Worm (Caenorhabditis elegans) whole organism, L3 larva: ENCODE data around the gene F20D1.22.

Experiments
- ama-1 ChIP-seq: fragments of 150-350 bp; optimal IDR thresholded peaks from 2 replicates; lab custom pipeline; 2018
- egl-5 ChIP-seq: fragments of 150-350 bp; optimal IDR thresholded peaks from 2 replicates; lab custom pipeline; 2017; ENCODE audit warnings: missing biosample characterization, missing genetic modification reagents, missing genetic modification characterization, inconsistent platforms
- elt-3 ChIP-seq, 3 experiments: fragments of 150-350 bp in 1 of 3; sonication (generic microtip) in 2 of 3; optimal IDR thresholded peaks; 2 replicates in 2 of 3; 4 replicates in 1 of 3; lab custom pipeline; 2014 to 2017; ENCODE audit warnings: missing biosample characterization in 3 of 3, missing genetic modification characterization in 3 of 3
- eor-1 ChIP-seq, 2 experiments: fragments of 150-350 bp; optimal IDR thresholded peaks; 2 replicates each; lab custom pipeline; 2014 to 2018; ENCODE audit warnings: missing biosample characterization in 2 of 2, missing genetic modification characterization in 2 of 2
- fos-1 ChIP-seq: fragments of 150-350 bp; optimal IDR thresholded peaks from 2 replicates; lab custom pipeline; 2014; ENCODE audit warnings: missing biosample characterization, missing genetic modification characterization
- nfya-1 ChIP-seq: sonication (generic microtip); optimal IDR thresholded peaks from 2 replicates; lab custom pipeline; 2017; ENCODE audit warnings: missing genetic modification characterization, mild to moderate bottlenecking, missing compliant biosample characterization, antibody characterized with exemption, moderate library complexity; ENCODE audit not compliant: insufficient read depth
- unc-39 ChIP-seq: sonication (generic microtip); optimal IDR thresholded peaks from 4 replicates; lab custom pipeline; 2017; ENCODE audit warnings: missing biosample characterization, missing genetic modification characterization
- unc-62 ChIP-seq: fragments of 150-350 bp; sonication (generic microtip); optimal IDR thresholded peaks from 4 replicates; lab custom pipeline; 2014; ENCODE audit warnings: missing biosample characterization, missing genetic modification reagents, missing genetic modification characterization

DNA sequence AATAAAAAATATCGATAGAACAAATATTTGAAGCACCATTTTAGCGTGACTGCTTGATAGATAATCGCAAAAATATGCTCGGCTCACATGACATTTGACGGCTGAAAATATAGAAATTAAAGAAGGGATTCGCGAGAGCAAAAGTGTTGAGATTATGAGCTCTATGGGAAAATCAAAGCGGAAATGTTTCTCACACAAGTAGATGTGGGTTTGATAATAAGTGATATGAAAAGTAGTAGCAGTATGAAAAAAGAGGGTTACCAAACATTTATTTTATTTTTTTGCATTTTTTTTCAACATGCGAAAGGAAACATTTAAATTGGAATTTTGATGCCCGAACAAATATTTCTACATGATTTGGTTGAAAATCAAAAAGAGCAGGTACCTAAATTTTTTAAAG, 24.7 kb downstream of the F20D1.22 start, which contains the start of gene iglr-1:
- no peak for TF ChIP-seq eor-1 (tag; optimal IDR thresholded peaks at IDR 0.05; lab: Kevin White, UChicago)
- no peak for TF ChIP-seq fos-1 (tag; lab: Kevin White, UChicago)
- no peak for TF ChIP-seq unc-39
- TF ChIP-seq elt-3 (tag; optimal IDR thresholded peaks at IDR 0.05; lab: Kevin White, UChicago): no peak
- TF ChIP-seq nfya-1 (tag; lab: Kevin White, UChicago): no peak
- no peak for TF ChIP-seq ama-1
- TF ChIP-seq egl-5 (tag; lab: Kevin White, UChicago): no peak
- TF ChIP-seq unc-62 (GFP tag; lab: Kevin White, UChicago): no peak
